Fruit fly (Drosophila melanogaster) whole organism, embryonic: Measurements from ENCODE around the gene CCDC53.

Source experiments
- Aef1 ChIP-seq: fragments of 200-800 bp; sonication (Bioruptor generic); IDR thresholded peaks from 3 replicates; pipeline ENCODE4 v1.3.6; 2022; ENCODE audit warnings: missing biosample characterization, missing genetic modification characterization
- Atf3 ChIP-seq: fragments of 200-800 bp; sonication (Bioruptor generic); optimal IDR thresholded peaks from 3 replicates; lab custom pipeline; 2016; ENCODE audit warnings: missing biosample characterization, missing genetic modification characterization
- Bdp1 ChIP-seq: fragments of 200-800 bp; sonication (Bioruptor generic); optimal IDR thresholded peaks from 3 replicates; lab custom pipeline; 2016; ENCODE audit warnings: missing biosample characterization, missing genetic modification characterization
- CG11696 ChIP-seq: fragments of 200-800 bp; sonication (Bioruptor generic); IDR thresholded peaks from 2 replicates; pipeline ENCODE4 v1.3.6; 2022; ENCODE audit warnings: missing biosample characterization, missing genetic modification characterization
- CG16813 ChIP-seq: fragments of 200-800 bp; sonication (Bioruptor generic); IDR thresholded peaks from 3 replicates; pipeline ENCODE4 v1.3.6; 2022; ENCODE audit warnings: missing biosample characterization, missing genetic modification characterization; ENCODE audit not compliant: partially characterized antibody
- CG17359 ChIP-seq: fragments of 200-800 bp; sonication (Bioruptor generic); optimal IDR thresholded peaks from 3 replicates; lab custom pipeline; 2018; ENCODE audit warnings: missing biosample characterization, mild to moderate bottlenecking, missing genetic modification characterization, moderate library complexity
- CG2678 ChIP-seq: fragments of 200-800 bp; sonication (Bioruptor generic); optimal IDR thresholded peaks from 3 replicates; lab custom pipeline; 2019; ENCODE audit warnings: missing biosample characterization, mild to moderate bottlenecking, missing genetic modification characterization, moderate library complexity
- CG2875 ChIP-seq: fragments of 200-800 bp; sonication (Bioruptor generic); optimal IDR thresholded peaks from 2 replicates; lab custom pipeline; 2017; ENCODE audit warnings: missing biosample characterization, mild to moderate bottlenecking, missing genetic modification characterization, missing genetic modification reagents
- CG2889 ChIP-seq: fragments of 200-800 bp; sonication (Bioruptor generic); IDR thresholded peaks from 3 replicates; pipeline ENCODE4 v1.3.6; 2022; ENCODE audit warnings: missing biosample characterization, missing genetic modification characterization
- CG4360 ChIP-seq: fragments of 200-800 bp; sonication (Bioruptor generic); IDR thresholded peaks from 2 replicates; pipeline ENCODE4 v1.3.6; 2022; ENCODE audit warnings: missing biosample characterization, missing genetic modification characterization
- CG4854 ChIP-seq: fragments of 200-800 bp; sonication (Bioruptor generic); optimal IDR thresholded peaks from 2 replicates; lab custom pipeline; 2016; ENCODE audit warnings: missing biosample characterization, missing genetic modification characterization, inconsistent platforms
- CG5180 ChIP-seq: fragments of 200-800 bp; sonication (Bioruptor generic); optimal IDR thresholded peaks from 3 replicates; lab custom pipeline; 2017; ENCODE audit warnings: missing biosample characterization, missing genetic modification characterization, mild to moderate bottlenecking, moderate library complexity, missing genetic modification reagents
- CG6689 ChIP-seq: fragments of 200-800 bp; sonication (Bioruptor generic); IDR thresholded peaks from 2 replicates; pipeline ENCODE4 v1.3.6; 2022; ENCODE audit warnings: missing biosample characterization, missing genetic modification characterization
- CG7357 ChIP-seq: fragments of 200-800 bp; sonication (Bioruptor generic); IDR thresholded peaks from 3 replicates; pipeline ENCODE4 v1.3.6; 2022; ENCODE audit warnings: missing biosample characterization, missing genetic modification characterization
- CG7372 ChIP-seq: fragments of 200-800 bp; sonication (Bioruptor generic); IDR thresholded peaks from 2 replicates; pipeline ENCODE4 v1.3.6; 2022; ENCODE audit warnings: missing biosample characterization, missing genetic modification characterization
- CG7987 ChIP-seq: fragments of 200-800 bp; sonication (Bioruptor generic); optimal IDR thresholded peaks from 2 replicates; lab custom pipeline; 2018; ENCODE audit warnings: missing biosample characterization, mild to moderate bottlenecking, missing genetic modification characterization, moderate library complexity
- CG8089 ChIP-seq: fragments of 200-800 bp; sonication (Bioruptor generic); optimal IDR thresholded peaks from 3 replicates; lab custom pipeline; 2016; ENCODE audit warnings: missing biosample characterization, missing genetic modification characterization
- CG8924 ChIP-seq: fragments of 200-800 bp; optimal IDR thresholded peaks from 3 replicates; lab custom pipeline; 2019; ENCODE audit warnings: missing biosample characterization, mild to moderate bottlenecking, missing genetic modification characterization, moderate library complexity
- ERR ChIP-seq: fragments of 200-800 bp; sonication (Bioruptor generic); optimal IDR thresholded peaks from 2 replicates; lab custom pipeline; 2016; ENCODE audit warnings: missing biosample characterization, missing genetic modification characterization
- Elba2 ChIP-seq: fragments of 200-800 bp; sonication (Bioruptor generic); optimal IDR thresholded peaks from 3 replicates; lab custom pipeline; 2016; ENCODE audit warnings: missing biosample characterization, missing genetic modification characterization
- Ets65A ChIP-seq: fragments of 200-800 bp; sonication (Bioruptor generic); peaks from one replicate; lab custom pipeline; 2016; ENCODE audit warnings: missing biosample characterization, missing genetic modification characterization
- Jarid2 ChIP-seq: fragments of 200-800 bp; sonication (Bioruptor generic); optimal IDR thresholded peaks from 3 replicates; lab custom pipeline; 2017; ENCODE audit warnings: mild to moderate bottlenecking, missing biosample characterization, missing genetic modification reagents, missing genetic modification characterization
- Lim3 ChIP-seq: fragments of 200-800 bp; sonication (Bioruptor generic); IDR thresholded peaks from 2 replicates; pipeline ENCODE4 v1.3.6; 2022; ENCODE audit warnings: missing biosample characterization, missing genetic modification characterization
- Lpt ChIP-seq: fragments of >200 bp; optimal IDR thresholded peaks from 2 replicates; lab custom pipeline; 2018; ENCODE audit warnings: missing biosample characterization, missing genetic modification characterization
- Mad ChIP-seq: fragments of 200-800 bp; sonication (Bioruptor generic); optimal IDR thresholded peaks from 2 replicates; lab custom pipeline; 2016; ENCODE audit warnings: missing biosample characterization, missing genetic modification characterization
- Nf-YB ChIP-seq: fragments of 200-800 bp; sonication (Bioruptor generic); optimal IDR thresholded peaks from 3 replicates; lab custom pipeline; 2019; ENCODE audit warnings: missing biosample characterization, mild to moderate bottlenecking, missing genetic modification characterization, moderate library complexity
- Nf-YC ChIP-seq: fragments of 200-800 bp; optimal IDR thresholded peaks from 3 replicates; lab custom pipeline; 2019; ENCODE audit warnings: missing biosample characterization, mild to moderate bottlenecking, missing genetic modification characterization, moderate library complexity
- Oli ChIP-seq: fragments of 200-800 bp; sonication (Bioruptor generic); optimal IDR thresholded peaks from 2 replicates; lab custom pipeline; 2018; ENCODE audit warnings: missing biosample characterization, mild to moderate bottlenecking, missing genetic modification characterization, moderate library complexity
- Sox100B ChIP-seq: fragments of 200-800 bp; sonication (Bioruptor generic); optimal IDR thresholded peaks from 3 replicates; lab custom pipeline; 2018; ENCODE audit warnings: missing biosample characterization, mild to moderate bottlenecking, missing genetic modification characterization
- ab ChIP-seq: fragments of 200-800 bp; sonication (Bioruptor generic); optimal IDR thresholded peaks from 2 replicates; lab custom pipeline; 2016; ENCODE audit warnings: missing biosample characterization, missing genetic modification characterization
- ara ChIP-seq: fragments of 200-800 bp; sonication (Bioruptor generic); IDR thresholded peaks from 2 replicates; pipeline ENCODE4 v1.3.6; 2022; ENCODE audit warnings: missing biosample characterization, missing genetic modification characterization
- bcd ChIP-seq: fragments of 200-800 bp; sonication (Bioruptor generic); optimal IDR thresholded peaks from 2 replicates; lab custom pipeline; 2017; ENCODE audit warnings: missing biosample characterization, mild to moderate bottlenecking, missing genetic modification characterization
- exex ChIP-seq: fragments of 200-800 bp; sonication (Bioruptor generic); optimal IDR thresholded peaks from 4 replicates; lab custom pipeline; 2018; ENCODE audit warnings: missing biosample characterization, mild to moderate bottlenecking, missing genetic modification characterization, moderate library complexity
- ftz-f1 ChIP-seq: fragments of 200-800 bp; sonication (Bioruptor generic); optimal IDR thresholded peaks from 2 replicates; lab custom pipeline; 2016; ENCODE audit warnings: missing biosample characterization, missing genetic modification characterization
- gsb ChIP-seq: fragments of 200-800 bp; sonication (Bioruptor generic); IDR thresholded peaks from 2 replicates; pipeline ENCODE4 v1.3.6; 2022; ENCODE audit warnings: missing biosample characterization, missing genetic modification characterization
- gsb-n ChIP-seq: fragments of 200-800 bp; sonication (Bioruptor generic); optimal IDR thresholded peaks from 3 replicates; lab custom pipeline; 2018; ENCODE audit warnings: missing biosample characterization, mild to moderate bottlenecking, missing genetic modification characterization
- gt ChIP-seq: fragments of 200-800 bp; sonication (Bioruptor generic); IDR thresholded peaks from 2 replicates; pipeline ENCODE4 v1.3.6; 2022; ENCODE audit warnings: missing biosample characterization, missing genetic modification characterization
- ham ChIP-seq: fragments of 200-800 bp; sonication (Bioruptor generic); IDR thresholded peaks from 2 replicates; pipeline ENCODE4 v1.3.6; 2022; ENCODE audit warnings: missing biosample characterization, missing genetic modification characterization
- kah ChIP-seq: fragments of 200-800 bp; sonication (Bioruptor generic); optimal IDR thresholded peaks from 2 replicates; lab custom pipeline; 2018; ENCODE audit warnings: missing biosample characterization, mild to moderate bottlenecking, missing genetic modification characterization
- ken ChIP-seq: fragments of 200-800 bp; sonication (Bioruptor generic); IDR thresholded peaks from 3 replicates; pipeline ENCODE4 v1.3.6; 2022; ENCODE audit warnings: missing biosample characterization, missing genetic modification characterization
- lola ChIP-seq, 3 experiments: fragments of >200 bp in 2 of 3; fragments of 200-800 bp in 1 of 3; sonication (Bioruptor generic) in 1 of 3; optimal IDR thresholded peaks; 2 replicates each; lab custom pipeline; 2017 to 2019; ENCODE audit warnings: missing biosample characterization in 3 of 3, missing genetic modification characterization in 3 of 3, mild to moderate bottlenecking in 1 of 3, moderate library complexity in 1 of 3
- luna ChIP-seq: fragments of 200-800 bp; sonication (Bioruptor generic); optimal IDR thresholded peaks from 2 replicates; lab custom pipeline; 2016; ENCODE audit warnings: missing biosample characterization, missing genetic modification characterization
- odd ChIP-seq: fragments of 200-800 bp; sonication (Bioruptor generic); optimal IDR thresholded peaks from 2 replicates; lab custom pipeline; 2017; ENCODE audit warnings: missing biosample characterization, mild to moderate bottlenecking, missing genetic modification characterization
- sens ChIP-seq: fragments of 200-800 bp; sonication (Bioruptor generic); peaks from one replicate; lab custom pipeline; 2016; ENCODE audit warnings: missing biosample characterization, missing genetic modification characterization
- slbo ChIP-seq: fragments of 200-800 bp; sonication (Bioruptor generic); IDR thresholded peaks from 2 replicates; pipeline ENCODE4 v1.3.6; 2022; ENCODE audit warnings: missing biosample characterization, missing genetic modification characterization
- sna ChIP-seq: fragments of 200-800 bp; sonication (Bioruptor generic); IDR thresholded peaks from 2 replicates; pipeline ENCODE4 v1.3.6; 2022; ENCODE audit warnings: missing biosample characterization, missing genetic modification characterization; ENCODE audit not compliant: partially characterized antibody
- sob ChIP-seq: fragments of 200-800 bp; sonication (Bioruptor generic); IDR thresholded peaks from 2 replicates; pipeline ENCODE4 v1.3.6; 2022; ENCODE audit warnings: missing biosample characterization, missing genetic modification characterization
- sr ChIP-seq: fragments of 200-800 bp; sonication (Bioruptor generic); IDR thresholded peaks from 3 replicates; pipeline ENCODE4 v1.3.6; 2022; ENCODE audit warnings: missing biosample characterization, missing genetic modification characterization
- tgo ChIP-seq: fragments of 200-800 bp; sonication (Bioruptor generic); IDR thresholded peaks from 3 replicates; pipeline ENCODE4 v1.3.6; 2022; ENCODE audit warnings: missing biosample characterization, missing genetic modification characterization
- tio ChIP-seq: fragments of 200-800 bp; sonication (Bioruptor generic); optimal IDR thresholded peaks from 2 replicates; lab custom pipeline; 2017; ENCODE audit warnings: missing biosample characterization, missing genetic modification characterization, inconsistent platforms
- wor ChIP-seq: fragments of 200-800 bp; sonication (Bioruptor generic); IDR thresholded peaks from 2 replicates; pipeline ENCODE4 v1.3.6; 2022; ENCODE audit warnings: missing biosample characterization, missing genetic modification characterization

The CCDC53 gene

dm6 chr2L:8042645-8043281 is 1.9 kb downstream of the CCDC53 start, which contains the start of gene RpL36A (continued):
- TF ChIP-seq Bdp1 (GFP tag; lab: Kevin White, UChicago) (peak; percentile 41), slbo (GFP tag; lab: Robert Waterston, UW) (peak; percentile 76), sens (GFP tag; lab: Kevin White, UChicago) (peak; percentile 82), CG2889 (GFP tag; lab: Robert Waterston, UW) (no peak), odd (GFP tag; lab: Kevin White, UChicago) (no peak), Ets65A (GFP tag; lab: Kevin White, UChicago) (peak; percentile 93), CG7987 (GFP tag; lab: Kevin White, UChicago) (peak; percentile 78), CG4360 (GFP tag; lab: Robert Waterston, UW) (no peak), CG6689 (GFP tag; lab: Robert Waterston, UW) (peak; percentile 6; the same call in 1 of the 2 replicates), Elba2 (GFP tag; lab: Kevin White, UChicago) (no peak), CG11696 (GFP tag; lab: Robert Waterston, UW) (0 out of 2 replicates have a peak, but pooled peaks have one; percentile 23), CG8089 (GFP tag; lab: Kevin White, UChicago) (peak; percentile 44), Oli (tag; lab: Kevin White, UChicago) (no peak), Nf-YB (GFP tag; lab: Kevin White, UChicago) (peak; percentile 25), ken (GFP tag; lab: Robert Waterston, UW) (peak; percentile 69), sob (GFP tag; lab: Robert Waterston, UW) (peak; percentile 84), ham (GFP tag; lab: Robert Waterston, UW) (no peak), sr (peak; percentile 30; the same call in 1 of the 3 replicates), wor (GFP tag; lab: Robert Waterston, UW) (no peak), Atf3 (peak; percentile 28), lola (GFP tag; optimal IDR thresholded peaks at IDR 0.05; lab: Kevin White, UChicago) (no peak), gsb (GFP tag; lab: Robert Waterston, UW) (no peak), Nf-YC (no peak), kah (GFP tag; lab: Kevin White, UChicago) (peak; percentile 44), Mad (GFP tag; lab: Kevin White, UChicago) (no peak), ara (GFP tag; lab: Robert Waterston, UW) (0 out of 2 replicates have a peak, but pooled peaks have one; percentile 16), sna (GFP tag; lab: Robert Waterston, UW) (0 out of 2 replicates have a peak, but pooled peaks have one; percentile 22), CG2678 (tag; lab: Kevin White, UChicago) (no peak), tgo (GFP tag; lab: Robert Waterston, UW) (0 out of 3 replicates have a peak, but pooled peaks have one; percentile 24), exex (tag; lab: Kevin White, UChicago) (no peak), luna (GFP tag; lab: Kevin White, UChicago) (peak; percentile 39), ERR (GFP tag; lab: Kevin White, UChicago) (peak; percentile 37), CG5180 (GFP tag; lab: Kevin White, UChicago) (no peak), CG8924 (tag; lab: Kevin White, UChicago) (peak; percentile 52), Lim3 (no peak), CG7357 (GFP tag; lab: Robert Waterston, UW) (0 out of 3 replicates have a peak, but pooled peaks have one; percentile 42), ab (GFP tag; lab: Kevin White, UChicago) (no peak), gt (GFP tag; lab: Robert Waterston, UW) (no peak), bcd (GFP tag; lab: Kevin White, UChicago) (peak; percentile 58), Aef1 (GFP tag; lab: Robert Waterston, UW) (0 out of 3 replicates have a peak, but pooled peaks have one; percentile 25), ftz-f1 (GFP tag; lab: Kevin White, UChicago) (no peak), CG16813 (GFP tag; lab: Robert Waterston, UW) (peak; percentile 93), Lpt (GFP tag; lab: Kevin White, UChicago) (no peak), gsb-n (no peak), CG2875 (GFP tag; lab: Kevin White, UChicago) (peak; percentile 62), Sox100B (GFP tag; lab: Kevin White, UChicago) (no peak), CG17359 (peak; percentile 45), Jarid2 (GFP tag; lab: Kevin White, UChicago) (no peak), CG7372 (no peak), CG4854 (GFP tag; lab: Kevin White, UChicago) (no peak), tio (GFP tag; lab: Kevin White, UChicago) (no peak)
